Worm (Caenorhabditis elegans) whole organism, L4 larva: ENCODE data around the gene faxc-2.

Source experiments
- F10B5.3 ChIP-seq: sonication (generic microtip); optimal IDR thresholded peaks from 2 replicates; lab custom pipeline; 2016; ENCODE audit warnings: mild to moderate bottlenecking, missing genetic modification characterization, missing compliant biosample characterization
- F37D6.2 ChIP-seq: sonication (generic microtip); optimal IDR thresholded peaks from 2 replicates; lab custom pipeline; 2016; ENCODE audit warnings: mild to moderate bottlenecking, missing genetic modification characterization, missing compliant biosample characterization
- T20F7.1 ChIP-seq: fragments of 200-800 bp; sonication (Bioruptor generic); optimal IDR thresholded peaks from 2 replicates; lab custom pipeline; 2018; ENCODE audit warnings: mild to moderate bottlenecking, missing genetic modification characterization, missing compliant biosample characterization
- aly-2 ChIP-seq: sonication (generic microtip); optimal IDR thresholded peaks from 2 replicates; lab custom pipeline; 2018; ENCODE audit warnings: missing biosample characterization, missing genetic modification characterization
- arid-1 ChIP-seq: fragments of 200-800 bp; sonication (Bioruptor generic); conservative IDR thresholded peaks from 2 replicates; pipeline ENCODE4 v1.3.6; 2022; ENCODE audit warnings: missing genetic modification reagents, missing genetic modification characterization, missing compliant biosample characterization
- ceh-28 ChIP-seq: fragments of 150-350 bp; optimal IDR thresholded peaks from 2 replicates; lab custom pipeline; 2014; ENCODE audit warnings: missing biosample characterization, missing genetic modification reagents, missing genetic modification characterization
- ceh-62 ChIP-seq: sonication (generic microtip); optimal IDR thresholded peaks from 2 replicates; lab custom pipeline; 2017; ENCODE audit warnings: missing biosample characterization, missing genetic modification characterization
- ces-1 ChIP-seq: fragments of 150-350 bp; sonication (generic microtip); optimal IDR thresholded peaks from 4 replicates; lab custom pipeline; 2014; ENCODE audit warnings: missing biosample characterization, missing genetic modification reagents, missing genetic modification characterization
- cey-2 ChIP-seq: sonication (generic microtip); optimal IDR thresholded peaks from 3 replicates; lab custom pipeline; 2017; ENCODE audit warnings: missing genetic modification characterization, mild to moderate bottlenecking, missing compliant biosample characterization, antibody characterized with exemption, borderline replicate concordance; ENCODE audit not compliant: insufficient read depth
- ctbp-1 ChIP-seq: fragments of 200-800 bp; sonication (Bioruptor generic); IDR thresholded peaks from 2 replicates; pipeline ENCODE4 v1.3.6; 2022; ENCODE audit warnings: missing genetic modification reagents, missing genetic modification characterization, missing compliant biosample characterization
- dmd-6 ChIP-seq: fragments of 200-800 bp; sonication (Bioruptor generic); IDR thresholded peaks from 2 replicates; pipeline ENCODE4 v1.3.6; 2022; ENCODE audit warnings: missing genetic modification reagents, missing genetic modification characterization, missing compliant biosample characterization
- dpl-1 ChIP-seq: fragments of 150-350 bp; optimal IDR thresholded peaks from 2 replicates; lab custom pipeline; 2014; ENCODE audit warnings: missing biosample characterization, missing genetic modification reagents, missing genetic modification characterization
- duxl-1 ChIP-seq: sonication (generic microtip); optimal IDR thresholded peaks from 2 replicates; lab custom pipeline; 2016; ENCODE audit warnings: mild to moderate bottlenecking, missing genetic modification characterization, moderate library complexity, missing compliant biosample characterization; ENCODE audit not compliant: poor library complexity
- egl-43 ChIP-seq: fragments of 200-800 bp; sonication (Bioruptor generic); IDR thresholded peaks from 2 replicates; pipeline ENCODE4 v1.3.6; 2022; ENCODE audit warnings: missing genetic modification reagents, missing genetic modification characterization, missing compliant biosample characterization
- fkh-10 ChIP-seq: fragments of 150-350 bp; optimal IDR thresholded peaks from 2 replicates; lab custom pipeline; 2014; ENCODE audit warnings: missing biosample characterization, missing genetic modification reagents, missing genetic modification characterization
- fos-1 ChIP-seq: fragments of 150-350 bp; optimal IDR thresholded peaks from 2 replicates; lab custom pipeline; 2014; ENCODE audit warnings: missing biosample characterization, missing genetic modification characterization
- hif-1 ChIP-seq, 2 experiments: sonication (generic microtip); optimal IDR thresholded peaks; 2 replicates each; lab custom pipeline; 2016 to 2017; ENCODE audit warnings: missing compliant biosample characterization in 2 of 2, missing genetic modification characterization in 2 of 2, missing genetic modification reagents in 2 of 2, missing genotype in 2 of 2, mild to moderate bottlenecking in 1 of 2
- hlh-30 ChIP-seq: sonication (generic microtip); optimal IDR thresholded peaks from 2 replicates; lab custom pipeline; 2017; ENCODE audit warnings: antibody characterized with exemption, mild to moderate bottlenecking, missing genetic modification characterization, missing compliant biosample characterization; ENCODE audit not compliant: insufficient read depth
- hmg-1.1 ChIP-seq: fragments of 200-800 bp; sonication (Bioruptor generic); IDR thresholded peaks from 2 replicates; pipeline ENCODE4 v1.3.6; 2022; ENCODE audit warnings: missing genetic modification reagents, missing genetic modification characterization, missing compliant biosample characterization
- lin-13 ChIP-seq: fragments of 150-350 bp; optimal IDR thresholded peaks from 2 replicates; lab custom pipeline; 2014; ENCODE audit warnings: missing biosample characterization, missing genetic modification reagents, missing genetic modification characterization
- lin-38 ChIP-seq: fragments of 200-800 bp; sonication (Bioruptor generic); IDR thresholded peaks from 2 replicates; pipeline ENCODE4 v1.3.6; 2022; ENCODE audit warnings: missing genetic modification reagents, missing genetic modification characterization, missing compliant biosample characterization
- lin-39 ChIP-seq: fragments of 150-350 bp; optimal IDR thresholded peaks from 2 replicates; lab custom pipeline; 2014; ENCODE audit warnings: missing biosample characterization, missing genetic modification reagents, missing genetic modification characterization
- lir-3 ChIP-seq: sonication (generic microtip); optimal IDR thresholded peaks from 2 replicates; lab custom pipeline; 2016; ENCODE audit warnings: mild to moderate bottlenecking, missing genetic modification characterization, missing compliant biosample characterization
- lsy-2 ChIP-seq, 2 experiments: fragments of 150-350 bp in 1 of 2; sonication (generic microtip) in 1 of 2; optimal IDR thresholded peaks; 2 replicates each; lab custom pipeline; 2014 to 2017; ENCODE audit warnings: missing biosample characterization in 2 of 2, missing genetic modification characterization in 2 of 2
- mdl-1 ChIP-seq, 2 experiments: fragments of 150-350 bp in 1 of 2; sonication (generic microtip) in 1 of 2; optimal IDR thresholded peaks; 2 replicates each; lab custom pipeline; 2014 to 2017; ENCODE audit warnings: missing biosample characterization in 2 of 2, missing genetic modification characterization in 2 of 2
- mdt-29 ChIP-seq: fragments of 200-800 bp; sonication (Bioruptor generic); IDR thresholded peaks from 2 replicates; pipeline ENCODE4 v1.3.6; 2022; ENCODE audit warnings: missing genetic modification reagents, missing genetic modification characterization, missing compliant biosample characterization
- mep-1 ChIP-seq: fragments of 150-350 bp; sonication (generic microtip); optimal IDR thresholded peaks from 3 replicates; lab custom pipeline; 2014; ENCODE audit warnings: missing biosample characterization, missing genetic modification characterization
- mes-2 ChIP-seq: sonication (generic microtip); optimal IDR thresholded peaks from 2 replicates; lab custom pipeline; 2016; ENCODE audit warnings: missing genotype, mild to moderate bottlenecking, missing genetic modification characterization, missing compliant biosample characterization; ENCODE audit not compliant: poor library complexity, severe bottlenecking
- mxl-3 ChIP-seq: fragments of 200-800 bp; sonication (Bioruptor generic); optimal IDR thresholded peaks from 2 replicates; lab custom pipeline; 2018; ENCODE audit warnings: mild to moderate bottlenecking, missing genetic modification characterization, missing compliant biosample characterization
- nhr-102 ChIP-seq: sonication (generic microtip); optimal IDR thresholded peaks from 2 replicates; lab custom pipeline; 2016; ENCODE audit warnings: mild to moderate bottlenecking, missing genetic modification characterization, moderate library complexity, missing compliant biosample characterization
- nhr-11 ChIP-seq: fragments of 150-350 bp; optimal IDR thresholded peaks from 2 replicates; lab custom pipeline; 2014; ENCODE audit warnings: missing biosample characterization, missing genetic modification characterization
- nhr-237 ChIP-seq: sonication (generic microtip); optimal IDR thresholded peaks from 2 replicates; lab custom pipeline; 2017; ENCODE audit warnings: missing biosample characterization, missing genetic modification characterization
- nhr-41 ChIP-seq: fragments of 200-800 bp; sonication (Bioruptor generic); IDR thresholded peaks from 2 replicates; pipeline ENCODE4 v1.3.6; 2022; ENCODE audit warnings: missing genetic modification reagents, missing genetic modification characterization, missing compliant biosample characterization
- nhr-42 ChIP-seq: fragments of 200-800 bp; sonication (Bioruptor generic); IDR thresholded peaks from 2 replicates; pipeline ENCODE4 v1.3.6; 2022; ENCODE audit warnings: missing genetic modification characterization, missing compliant biosample characterization
- nhr-48 ChIP-seq: sonication (generic microtip); optimal IDR thresholded peaks from 2 replicates; lab custom pipeline; 2016; ENCODE audit warnings: mild to moderate bottlenecking, missing genetic modification characterization, missing compliant biosample characterization
- nhr-6 ChIP-seq: fragments of 150-350 bp; optimal IDR thresholded peaks from 2 replicates; lab custom pipeline; 2014; ENCODE audit warnings: missing biosample characterization, missing genetic modification characterization
- nhr-76 ChIP-seq: fragments of 150-350 bp; optimal IDR thresholded peaks from 2 replicates; lab custom pipeline; 2014; ENCODE audit warnings: missing biosample characterization, missing genetic modification characterization
- php-3 ChIP-seq: fragments of 200-800 bp; sonication (Bioruptor generic); IDR thresholded peaks from 2 replicates; pipeline ENCODE4 v1.3.6; 2022; ENCODE audit warnings: missing genetic modification reagents, missing genetic modification characterization, missing compliant biosample characterization
- pqm-1 ChIP-seq: sonication (generic microtip); optimal IDR thresholded peaks from 2 replicates; lab custom pipeline; 2017; ENCODE audit warnings: missing biosample characterization, missing genetic modification characterization
- rbr-2 ChIP-seq: sonication (generic microtip); optimal IDR thresholded peaks from 2 replicates; lab custom pipeline; 2016; ENCODE audit warnings: missing genotype, missing genetic modification characterization, missing compliant biosample characterization
- saeg-2 ChIP-seq: fragments of 200-800 bp; sonication (Bioruptor generic); IDR thresholded peaks from 2 replicates; pipeline ENCODE4 v1.3.6; 2022; ENCODE audit warnings: missing genetic modification reagents, missing genetic modification characterization, missing compliant biosample characterization
- spr-1 ChIP-seq: sonication (generic microtip); optimal IDR thresholded peaks from 2 replicates; lab custom pipeline; 2016; ENCODE audit warnings: mild to moderate bottlenecking, missing genetic modification characterization, missing compliant biosample characterization
- tag-97 ChIP-seq: fragments of 200-800 bp; sonication (Bioruptor generic); IDR thresholded peaks from 2 replicates; pipeline ENCODE4 v1.3.6; 2022; ENCODE audit warnings: missing genetic modification characterization, missing compliant biosample characterization
- tra-1 ChIP-seq: fragments of 200-800 bp; sonication (Bioruptor generic); IDR thresholded peaks from 2 replicates; pipeline ENCODE4 v1.3.6; 2022; ENCODE audit warnings: missing genetic modification reagents, missing genetic modification characterization, missing compliant biosample characterization
- unc-62 ChIP-seq, 3 experiments: fragments of 150-350 bp in 1 of 3; sonication (generic microtip); optimal IDR thresholded peaks in 2 of 3; peaks in 1 of 3; 1 replicate in 1 of 3; 2 replicates in 2 of 3; lab custom pipeline; 2014 to 2017; ENCODE audit warnings: missing biosample characterization in 3 of 3, missing genetic modification characterization in 3 of 3, missing genetic modification reagents in 3 of 3, missing genotype in 1 of 3
- zag-1 ChIP-seq: fragments of 150-350 bp; optimal IDR thresholded peaks from 2 replicates; lab custom pipeline; 2014; ENCODE audit warnings: missing biosample characterization, missing genetic modification characterization
- zfp-2 ChIP-seq: sonication (generic microtip); optimal IDR thresholded peaks from 2 replicates; lab custom pipeline; 2016; ENCODE audit warnings: mild to moderate bottlenecking, missing genetic modification characterization, missing compliant biosample characterization
- zip-11 ChIP-seq: fragments of 200-800 bp; sonication (Bioruptor generic); IDR thresholded peaks from 2 replicates; pipeline ENCODE4 v1.3.6; 2022; ENCODE audit warnings: missing genetic modification characterization, missing compliant biosample characterization
- ztf-11 ChIP-seq: fragments of 150-350 bp; optimal IDR thresholded peaks from 2 replicates; lab custom pipeline; 2014; ENCODE audit warnings: missing biosample characterization, missing genetic modification characterization

Gene faxc-2

ce11 chrII:13334966-13335698, 26.0 kb downstream of the faxc-2 start (continued):
- TF ChIP-seq dpl-1 (GFP tag; lab: Kevin White, UChicago) = peak; percentile 48
- no peak for TF ChIP-seq aly-2 (tag; lab: Kevin White, UChicago)
- TF ChIP-seq lin-38 (GFP tag; lab: Robert Waterston, UW) = peak; percentile 38; the same call in 1 of the 2 replicates
- peak; percentile 58 for TF ChIP-seq php-3
- TF ChIP-seq mxl-3 (GFP tag; lab: Kevin White, UChicago) = peak; percentile 94
- TF ChIP-seq nhr-76 = no peak
- TF ChIP-seq lir-3 (tag; lab: Kevin White, UChicago) = no peak
- peak; percentile 56 for TF ChIP-seq nhr-102 (tag; lab: Kevin White, UChicago)
- TF ChIP-seq lin-13 (GFP tag; lab: Kevin White, UChicago) = peak; percentile 5
- peak; percentile 74 for TF ChIP-seq nhr-48 (tag; lab: Kevin White, UChicago)
- no peak for TF ChIP-seq ces-1
- TF ChIP-seq fkh-10 (GFP tag; lab: Kevin White, UChicago) = peak; percentile 73
- TF ChIP-seq nhr-42 (GFP tag; lab: Robert Waterston, UW) = no peak
- no peak for TF ChIP-seq mdt-29 (GFP tag; lab: Robert Waterston, UW)
- peak; percentile 35 to 51 for TF ChIP-seq hif-1 (tag; optimal IDR thresholded peaks at IDR 0.05; lab: Kevin White, UChicago)
- TF ChIP-seq ctbp-1 (GFP tag; lab: Robert Waterston, UW) = peak; percentile 94
- TF ChIP-seq unc-62 (GFP tag; optimal IDR thresholded peaks at IDR 0.05 in 1 of 2; lab: Kevin White, UChicago) = peak in 1 of 2 experiments; percentile 99
- no peak for TF ChIP-seq unc-62 (tag; optimal IDR thresholded peaks at IDR 0.05; lab: Kevin White, UChicago)
- no peak for TF ChIP-seq ceh-62
- TF ChIP-seq duxl-1 = peak; percentile 5
- TF ChIP-seq ceh-28 = peak; percentile 84
- TF ChIP-seq zag-1 (tag; lab: Kevin White, UChicago) = peak; percentile 9
- peak; percentile 94 for TF ChIP-seq rbr-2 (tag; lab: Kevin White, UChicago)
- no peak; the same call in 1 of the 2 replicates for TF ChIP-seq arid-1 (GFP tag; lab: Robert Waterston, UW)
- TF ChIP-seq lsy-2 (tag; optimal IDR thresholded peaks at IDR 0.05; lab: Kevin White, UChicago) = peak; percentile 76 to 77
- peak; percentile 93 for TF ChIP-seq mep-1 (tag; lab: Kevin White, UChicago)
- TF ChIP-seq fos-1 (tag; lab: Kevin White, UChicago) = no peak
- no peak for TF ChIP-seq saeg-2
- peak; percentile 81 for TF ChIP-seq nhr-11 (tag; lab: Kevin White, UChicago)
- TF ChIP-seq ztf-11 = no peak
- peak; percentile 85 for TF ChIP-seq T20F7.1
- TF ChIP-seq nhr-6 (tag; lab: Kevin White, UChicago) = peak; percentile 35
- TF ChIP-seq nhr-237 (tag; lab: Kevin White, UChicago) = no peak
- TF ChIP-seq F10B5.3 (tag; lab: Kevin White, UChicago) = peak; percentile 26
- TF ChIP-seq pqm-1 (tag; lab: Kevin White, UChicago) = no peak
- TF ChIP-seq F37D6.2 (tag; lab: Kevin White, UChicago) = peak; percentile 81
- peak; percentile 51 for TF ChIP-seq mes-2 (tag; lab: Kevin White, UChicago)
- peak; percentile 15 for TF ChIP-seq zfp-2 (tag; lab: Kevin White, UChicago)
- no peak for TF ChIP-seq tag-97 (GFP tag; lab: Robert Waterston, UW)
- peak; percentile 80; the same call in 1 of the 2 replicates for TF ChIP-seq egl-43 (GFP tag; lab: Robert Waterston, UW)
- no peak for TF ChIP-seq lin-39 (tag; lab: Kevin White, UChicago)
- peak; percentile 78 for TF ChIP-seq spr-1 (tag; lab: Kevin White, UChicago)
- peak; percentile 75 for TF ChIP-seq dmd-6 (GFP tag; lab: Robert Waterston, UW)
- peak; percentile 96 for TF ChIP-seq nhr-41 (GFP tag; lab: Robert Waterston, UW)
- TF ChIP-seq hmg-1.1 (GFP tag; lab: Robert Waterston, UW) = peak; percentile 93
- TF ChIP-seq tra-1 (GFP tag; lab: Robert Waterston, UW) = peak; percentile 27; the same call in 1 of the 2 replicates
- TF ChIP-seq mdl-1 (tag; optimal IDR thresholded peaks at IDR 0.05; lab: Kevin White, UChicago) = peak; percentile 60 to 82
- TF ChIP-seq hlh-30 (tag; lab: Kevin White, UChicago) = peak; percentile 69
- no peak for TF ChIP-seq zip-11 (GFP tag; lab: Robert Waterston, UW)
- no peak for TF ChIP-seq cey-2
